Fruit fly (Drosophila melanogaster): Measurements from ENCODE around the gene Ctr1A.

The Ctr1A gene

dm6 chrX:6716170-6716569, 54.7 kb downstream of the Ctr1A start:
- TF ChIP-seq Dfd (GFP tag; optimal IDR thresholded peaks at IDR 0.05) (peak; percentile 94), Sp1 (GFP tag; optimal IDR thresholded peaks at IDR 0.05) (no peak)
